Worm (Caenorhabditis elegans) whole organism, mixed stage, embryonic: ENCODE measurements around the gene Y47D7A.3.

Source experiments
- ceh-43 ChIP-seq: fragments of 200-800 bp; sonication (Bioruptor generic); optimal IDR thresholded peaks from 2 replicates; lab custom pipeline; 2018; ENCODE audit warnings: mild to moderate bottlenecking, missing genetic modification characterization, moderate library complexity, missing compliant biosample characterization
- cnd-1 ChIP-seq: fragments of 200-800 bp; sonication (Bioruptor generic); optimal IDR thresholded peaks from 2 replicates; lab custom pipeline; 2018; ENCODE audit warnings: mild to moderate bottlenecking, missing genetic modification characterization, missing compliant biosample characterization
- hlh-1 ChIP-seq: fragments of 150-350 bp; optimal IDR thresholded peaks from 2 replicates; lab custom pipeline; 2014; ENCODE audit warnings: missing biosample characterization, missing genetic modification reagents, missing genetic modification characterization
- lin-13 ChIP-seq: fragments of 150-350 bp; optimal IDR thresholded peaks from 2 replicates; lab custom pipeline; 2014; ENCODE audit warnings: missing biosample characterization, missing genetic modification characterization
- lin-32 ChIP-seq: fragments of 200-800 bp; sonication (Bioruptor generic); optimal IDR thresholded peaks from 2 replicates; lab custom pipeline; 2018; ENCODE audit warnings: mild to moderate bottlenecking, missing genetic modification characterization, missing compliant biosample characterization
- mls-2 ChIP-seq: sonication (generic microtip); optimal IDR thresholded peaks from 2 replicates; lab custom pipeline; 2016; ENCODE audit warnings: mild to moderate bottlenecking, missing genetic modification characterization, moderate library complexity, missing compliant biosample characterization
- nhr-12 ChIP-seq: fragments of 150-350 bp; optimal IDR thresholded peaks from 2 replicates; lab custom pipeline; 2014; ENCODE audit warnings: missing biosample characterization, missing genetic modification characterization
- nhr-2 ChIP-seq: fragments of 150-350 bp; optimal IDR thresholded peaks from 2 replicates; lab custom pipeline; 2014; ENCODE audit warnings: missing biosample characterization, missing genetic modification characterization
- unc-39 ChIP-seq: fragments of 150-350 bp; optimal IDR thresholded peaks from 2 replicates; lab custom pipeline; 2014; ENCODE audit warnings: missing biosample characterization, missing genetic modification characterization
- unc-62 ChIP-seq: fragments of 150-350 bp; optimal IDR thresholded peaks from 2 replicates; lab custom pipeline; 2014; ENCODE audit warnings: missing biosample characterization, missing genetic modification reagents, missing genetic modification characterization
- zip-8 ChIP-seq: fragments of 150-350 bp; optimal IDR thresholded peaks from 2 replicates; lab custom pipeline; 2014; ENCODE audit warnings: missing biosample characterization, missing genetic modification characterization
- ztf-11 ChIP-seq: fragments of 150-350 bp; optimal IDR thresholded peaks from 2 replicates; lab custom pipeline; 2014; ENCODE audit warnings: missing biosample characterization, missing genetic modification characterization

- no peak for TF ChIP-seq unc-62 (GFP tag; lab: Kevin White, UChicago)
- no peak for TF ChIP-seq lin-13 (tag; lab: Kevin White, UChicago)
- no peak for TF ChIP-seq mls-2 (tag; lab: Kevin White, UChicago)
- TF ChIP-seq nhr-2 (tag; lab: Kevin White, UChicago), result no peak
- TF ChIP-seq cnd-1 (tag; lab: Kevin White, UChicago), result no peak
- TF ChIP-seq ceh-43 (GFP tag; lab: Kevin White, UChicago), result no peak
- TF ChIP-seq lin-32 (GFP tag; lab: Kevin White, UChicago), result no peak
- TF ChIP-seq hlh-1 (tag; lab: Kevin White, UChicago), result no peak
- no peak for TF ChIP-seq nhr-12 (tag; lab: Kevin White, UChicago)
- no peak for TF ChIP-seq zip-8 (tag; lab: Kevin White, UChicago)
- TF ChIP-seq unc-39 (tag; lab: Kevin White, UChicago), result no peak
- TF ChIP-seq ztf-11, result no peak
Measured at ce11 chrV:4422127-4422526, 11.4 kb downstream of the Y47D7A.3 start, which contains the start of gene skr-7.
